Fruit fly (Drosophila melanogaster): ENCODE results near the gene Hrb87F.

The Hrb87F gene

dm6 chr3R:13646729-13647633 is 13.3 kb downstream of the Hrb87F start, which contains the start of gene rin (continued):
- TF ChIP-seq slbo (GFP tag; IDR thresholded peaks at IDR 0.05) (peak; percentile 27; the same call in 1 of the 2 replicates), pzg (GFP tag; optimal IDR thresholded peaks at IDR 0.05) (peak; percentile 39), dati (GFP tag; IDR thresholded peaks at IDR 0.05) (no peak), danr (GFP tag; IDR thresholded peaks at IDR 0.05) (no peak), CG11695 (GFP tag; IDR thresholded peaks at IDR 0.05) (no peak), bigmax (GFP tag; optimal IDR thresholded peaks at IDR 0.05) (peak; percentile 45), sob (GFP tag; IDR thresholded peaks at IDR 0.05) (no peak), Elba2 (GFP tag; optimal IDR thresholded peaks at IDR 0.05) (no peak), CG6683 (GFP tag; optimal IDR thresholded peaks at IDR 0.05) (no peak), tin (GFP tag; optimal IDR thresholded peaks at IDR 0.05) (no peak), br (optimal IDR thresholded peaks at IDR 0.05) (no peak), pum (GFP tag; optimal IDR thresholded peaks at IDR 0.05) (no peak), Abd-B (GFP tag; optimal IDR thresholded peaks at IDR 0.05) (no peak), gfzf (GFP tag; optimal IDR thresholded peaks at IDR 0.05) (peak; percentile 37), bbx (GFP tag; IDR thresholded peaks at IDR 0.05; ENCODE audit: partially characterized antibody) (no peak; the same call in 1 of the 2 replicates), phol (tag; optimal IDR thresholded peaks at IDR 0.05) (peak; percentile 91), Xrp1 (GFP tag; IDR thresholded peaks at IDR 0.05) (no peak), HLH4C (GFP tag; IDR thresholded peaks at IDR 0.05; ENCODE audit: partially characterized antibody) (no peak), zf30C (GFP tag; optimal IDR thresholded peaks at IDR 0.05) (peak; percentile 35), tna (GFP tag; IDR thresholded peaks at IDR 0.05; ENCODE audit: partially characterized antibody) (no peak), CG2875 (GFP tag; optimal IDR thresholded peaks at IDR 0.05) (no peak), vnd (GFP tag; IDR thresholded peaks at IDR 0.05; ENCODE audit: partially characterized antibody) (no peak), CG8478 (optimal IDR thresholded peaks at IDR 0.05) (no peak), psq (GFP tag; optimal IDR thresholded peaks at IDR 0.05) (no peak), CG9437 (GFP tag; optimal IDR thresholded peaks at IDR 0.05) (no peak), stwl (tag; optimal IDR thresholded peaks at IDR 0.05) (peak; percentile 17), sens-2 (GFP tag; IDR thresholded peaks at IDR 0.05) (no peak), CHES-1-like (GFP tag; optimal IDR thresholded peaks at IDR 0.05) (no peak), CG6689 (GFP tag; IDR thresholded peaks at IDR 0.05) (peak; percentile 84), sqz (GFP tag; optimal IDR thresholded peaks at IDR 0.05) (peak; percentile 41), bab2 (GFP tag; optimal IDR thresholded peaks at IDR 0.05) (no peak), Dp (GFP tag; optimal IDR thresholded peaks at IDR 0.05) (no peak), CG34422 (GFP tag; IDR thresholded peaks at IDR 0.05) (peak; percentile 59; the same call in 1 of the 3 replicates), Hmx (GFP tag; optimal IDR thresholded peaks at IDR 0.05) (no peak), sima (GFP tag; optimal IDR thresholded peaks at IDR 0.05) (no peak), CG10366 (GFP tag; IDR thresholded peaks at IDR 0.05) (no peak), CG5953 (GFP tag; IDR thresholded peaks at IDR 0.05) (no peak), CG7786 (GFP tag; optimal IDR thresholded peaks at IDR 0.05) (no peak), Doc2 (GFP tag; IDR thresholded peaks at IDR 0.05) (no peak), CG10147 (GFP tag; optimal IDR thresholded peaks at IDR 0.05) (no peak), cwo (GFP tag; optimal IDR thresholded peaks at IDR 0.05) (no peak), cato (GFP tag; optimal IDR thresholded peaks at IDR 0.05; ENCODE audit: borderline replicate concordance) (no peak), crol (GFP tag; IDR thresholded peaks at IDR 0.05) (peak; percentile 38; the same call in 1 of the 2 replicates), Bgb (GFP tag; IDR thresholded peaks at IDR 0.05; ENCODE audit: partially characterized antibody) (no peak), CG17186 (GFP tag; optimal IDR thresholded peaks at IDR 0.05) (no peak), GATAe (GFP tag; conservative IDR thresholded peaks at IDR 0.05) (no peak), Lhr (GFP tag; optimal IDR thresholded peaks at IDR 0.05) (no peak), ssp (GFP tag; IDR thresholded peaks at IDR 0.05) (peak; percentile 9; the same call in 1 of the 2 replicates), CG18011 (GFP tag; optimal IDR thresholded peaks at IDR 0.05) (no peak)
